Fruit fly (Drosophila melanogaster) whole organism, embryonic: Measurements from ENCODE around the gene RPA1.
A peak's percentile ranks its signal among the peaks of the same experiment; 100 is the strongest.

ENCODE experiments used
- Atf6 ChIP-seq: fragments of 200-800 bp; sonication (Bioruptor generic); IDR thresholded peaks from 2 replicates; pipeline ENCODE4 v1.3.6; 2022; ENCODE audit warnings: missing biosample characterization, missing genetic modification characterization
- B-H1 ChIP-seq: fragments of 200-800 bp; sonication (Bioruptor generic); IDR thresholded peaks from 3 replicates; pipeline ENCODE4 v1.3.6; 2022; ENCODE audit warnings: missing biosample characterization, missing genetic modification characterization
- Bteb2 ChIP-seq: fragments of 200-800 bp; sonication (Bioruptor generic); optimal IDR thresholded peaks from 2 replicates; lab custom pipeline; 2016; ENCODE audit warnings: missing biosample characterization, missing genetic modification characterization
- CG11093 ChIP-seq: fragments of 200-800 bp; sonication (Bioruptor generic); IDR thresholded peaks from 3 replicates; pipeline ENCODE4 v1.3.6; 2022; ENCODE audit warnings: missing biosample characterization, missing genetic modification characterization
- CG11247 ChIP-seq: fragments of 200-800 bp; sonication (Bioruptor generic); IDR thresholded peaks from 2 replicates; pipeline ENCODE4 v1.3.6; 2022; ENCODE audit warnings: missing biosample characterization, missing genetic modification characterization
- CG11723 ChIP-seq: fragments of 200-800 bp; sonication (Bioruptor generic); optimal IDR thresholded peaks from 2 replicates; lab custom pipeline; 2017; ENCODE audit warnings: missing biosample characterization, mild to moderate bottlenecking, missing genetic modification characterization
- CG12155 ChIP-seq: fragments of 200-800 bp; sonication (Bioruptor generic); optimal IDR thresholded peaks from 3 replicates; lab custom pipeline; 2016; ENCODE audit warnings: missing biosample characterization, missing genetic modification characterization
- CG12236 ChIP-seq: fragments of 200-800 bp; sonication (Bioruptor generic); optimal IDR thresholded peaks from 2 replicates; lab custom pipeline; 2016; ENCODE audit warnings: missing biosample characterization, missing genetic modification characterization
- CG13287 ChIP-seq: fragments of 200-800 bp; sonication (Bioruptor generic); IDR thresholded peaks from 2 replicates; pipeline ENCODE4 v1.3.6; 2022; ENCODE audit warnings: missing biosample characterization, missing genetic modification characterization; ENCODE audit not compliant: partially characterized antibody
- CG14860 ChIP-seq: fragments of 200-800 bp; sonication (Bioruptor generic); IDR thresholded peaks from 3 replicates; pipeline ENCODE4 v1.3.6; 2022; ENCODE audit warnings: missing biosample characterization, missing genetic modification characterization; ENCODE audit not compliant: partially characterized antibody
- CG1792 ChIP-seq: fragments of 200-800 bp; sonication (Bioruptor generic); optimal IDR thresholded peaks from 2 replicates; lab custom pipeline; 2016; ENCODE audit warnings: missing biosample characterization, missing genetic modification characterization
- CG18476 ChIP-seq: fragments of 200-800 bp; sonication (Bioruptor generic); optimal IDR thresholded peaks from 2 replicates; lab custom pipeline; 2016; ENCODE audit warnings: missing biosample characterization, mild to moderate bottlenecking, missing genetic modification characterization
- CG2712 ChIP-seq: fragments of 200-800 bp; optimal IDR thresholded peaks from 3 replicates; lab custom pipeline; 2019; ENCODE audit warnings: missing biosample characterization, mild to moderate bottlenecking, missing genetic modification characterization, moderate library complexity
- CG32532 ChIP-seq: fragments of 200-800 bp; sonication (Bioruptor generic); IDR thresholded peaks from 2 replicates; pipeline ENCODE4 v1.3.6; 2022; ENCODE audit warnings: missing biosample characterization, missing genetic modification characterization
- CG3281 ChIP-seq: fragments of 200-800 bp; sonication (Bioruptor generic); optimal IDR thresholded peaks from 3 replicates; lab custom pipeline; 2017; ENCODE audit warnings: missing biosample characterization, mild to moderate bottlenecking, missing genetic modification characterization
- CG3995 ChIP-seq: fragments of 200-800 bp; sonication (Bioruptor generic); optimal IDR thresholded peaks from 3 replicates; lab custom pipeline; 2016; ENCODE audit warnings: missing biosample characterization, missing genetic modification characterization
- CG4854 ChIP-seq: fragments of 200-800 bp; sonication (Bioruptor generic); optimal IDR thresholded peaks from 2 replicates; lab custom pipeline; 2016; ENCODE audit warnings: missing biosample characterization, missing genetic modification characterization, inconsistent platforms
- CG6175 ChIP-seq: fragments of 200-800 bp; sonication (Bioruptor generic); IDR thresholded peaks from 3 replicates; pipeline ENCODE4 v1.3.6; 2022; ENCODE audit warnings: missing biosample characterization, missing genetic modification characterization
- CG6689 ChIP-seq: fragments of 200-800 bp; sonication (Bioruptor generic); IDR thresholded peaks from 2 replicates; pipeline ENCODE4 v1.3.6; 2022; ENCODE audit warnings: missing biosample characterization, missing genetic modification characterization
- CG7963 ChIP-seq: fragments of 200-800 bp; sonication (Bioruptor generic); IDR thresholded peaks from 3 replicates; pipeline ENCODE4 v1.3.6; 2022; ENCODE audit warnings: missing biosample characterization, missing genetic modification characterization; ENCODE audit not compliant: partially characterized antibody
- CG7987 ChIP-seq: fragments of 200-800 bp; sonication (Bioruptor generic); optimal IDR thresholded peaks from 2 replicates; lab custom pipeline; 2018; ENCODE audit warnings: missing biosample characterization, mild to moderate bottlenecking, missing genetic modification characterization, moderate library complexity
- CG9609 ChIP-seq: fragments of 200-800 bp; sonication (Bioruptor generic); optimal IDR thresholded peaks from 3 replicates; lab custom pipeline; 2016; ENCODE audit warnings: missing biosample characterization, missing genetic modification characterization
- CG9797 ChIP-seq: fragments of 200-800 bp; sonication (Bioruptor generic); optimal IDR thresholded peaks from 3 replicates; lab custom pipeline; 2018; ENCODE audit warnings: missing biosample characterization, mild to moderate bottlenecking, missing genetic modification characterization
- Dfd ChIP-seq, 2 experiments: fragments of >200 bp; optimal IDR thresholded peaks; 2 replicates each; lab custom pipeline; 2017; ENCODE audit warnings: missing biosample characterization in 2 of 2, missing genetic modification characterization in 2 of 2
- Dll ChIP-seq: fragments of 200-800 bp; sonication (Bioruptor generic); IDR thresholded peaks from 4 replicates; pipeline ENCODE4 v1.3.6; 2022; ENCODE audit warnings: missing biosample characterization, missing genetic modification characterization; ENCODE audit not compliant: partially characterized antibody
- Gsc ChIP-seq: fragments of 200-800 bp; sonication (Bioruptor generic); IDR thresholded peaks from 2 replicates; pipeline ENCODE4 v1.3.6; 2022; ENCODE audit warnings: missing biosample characterization, missing genetic modification characterization
- HmgZ ChIP-seq: fragments of 200-800 bp; sonication (Bioruptor generic); optimal IDR thresholded peaks from 2 replicates; lab custom pipeline; 2018; ENCODE audit warnings: missing biosample characterization, mild to moderate bottlenecking, missing genetic modification characterization
- Kr ChIP-seq: fragments of 200-800 bp; sonication (Bioruptor generic); optimal IDR thresholded peaks from 2 replicates; lab custom pipeline; 2017; ENCODE audit warnings: missing biosample characterization, mild to moderate bottlenecking, missing genetic modification characterization
- Sox100B ChIP-seq: fragments of 200-800 bp; sonication (Bioruptor generic); optimal IDR thresholded peaks from 3 replicates; lab custom pipeline; 2018; ENCODE audit warnings: missing biosample characterization, mild to moderate bottlenecking, missing genetic modification characterization
- Usf ChIP-seq: fragments of 200-800 bp; sonication (Bioruptor generic); optimal IDR thresholded peaks from 2 replicates; lab custom pipeline; 2017; ENCODE audit warnings: missing genotype, missing biosample characterization, missing genetic modification characterization
- Xrp1 ChIP-seq: fragments of 200-800 bp; sonication (Bioruptor generic); IDR thresholded peaks from 2 replicates; pipeline ENCODE4 v1.3.6; 2022; ENCODE audit warnings: missing biosample characterization, missing genetic modification characterization
- amos ChIP-seq: fragments of 200-800 bp; sonication (Bioruptor generic); IDR thresholded peaks from 2 replicates; pipeline ENCODE4 v1.3.6; 2022; ENCODE audit warnings: missing biosample characterization, missing genetic modification characterization; ENCODE audit not compliant: partially characterized antibody
- bowl ChIP-seq: fragments of 200-800 bp; sonication (Bioruptor generic); IDR thresholded peaks from 2 replicates; pipeline ENCODE4 v1.3.6; 2022; ENCODE audit warnings: missing biosample characterization, missing genetic modification characterization
- bsh ChIP-seq, 2 experiments: fragments of 200-800 bp; sonication (Bioruptor generic); optimal IDR thresholded peaks; 2 replicates each; lab custom pipeline; 2017 to 2018; ENCODE audit warnings: mild to moderate bottlenecking in 2 of 2, missing biosample characterization in 2 of 2, missing genetic modification characterization in 2 of 2, moderate library complexity in 1 of 2
- crp ChIP-seq, 2 experiments: fragments of 200-800 bp; sonication (Bioruptor generic); optimal IDR thresholded peaks; 2 replicates in 1 of 2; 3 replicates in 1 of 2; lab custom pipeline; 2017; ENCODE audit warnings: missing biosample characterization in 2 of 2, missing genetic modification characterization in 2 of 2, mild to moderate bottlenecking in 1 of 2, moderate library complexity in 1 of 2
- en ChIP-seq: fragments of 200-800 bp; sonication (Bioruptor generic); optimal IDR thresholded peaks from 2 replicates; lab custom pipeline; 2016; ENCODE audit warnings: missing biosample characterization, missing genetic modification characterization
- gt ChIP-seq: fragments of 200-800 bp; sonication (Bioruptor generic); IDR thresholded peaks from 2 replicates; pipeline ENCODE4 v1.3.6; 2022; ENCODE audit warnings: missing biosample characterization, missing genetic modification characterization
- her ChIP-seq: fragments of 200-800 bp; sonication (Bioruptor generic); optimal IDR thresholded peaks from 2 replicates; lab custom pipeline; 2016; ENCODE audit warnings: missing biosample characterization, missing genetic modification characterization
- jumu ChIP-seq: fragments of 200-800 bp; sonication (Bioruptor generic); optimal IDR thresholded peaks from 3 replicates; lab custom pipeline; 2016; ENCODE audit warnings: missing biosample characterization, missing genetic modification characterization
- luna ChIP-seq: fragments of 200-800 bp; sonication (Bioruptor generic); optimal IDR thresholded peaks from 2 replicates; lab custom pipeline; 2016; ENCODE audit warnings: missing biosample characterization, missing genetic modification characterization
- mirr ChIP-seq: fragments of 200-800 bp; sonication (Bioruptor generic); optimal IDR thresholded peaks from 3 replicates; lab custom pipeline; 2018; ENCODE audit warnings: missing biosample characterization, mild to moderate bottlenecking, missing genetic modification characterization
- otp ChIP-seq: fragments of 200-800 bp; sonication (Bioruptor generic); IDR thresholded peaks from 3 replicates; pipeline ENCODE4, ENCODE4 v1.3.6; 2022; ENCODE audit warnings: missing biosample characterization, missing genetic modification characterization
- schlank ChIP-seq: fragments of 200-800 bp; sonication (Bioruptor generic); optimal IDR thresholded peaks from 2 replicates; lab custom pipeline; 2018; ENCODE audit warnings: missing biosample characterization, mild to moderate bottlenecking, missing genetic modification characterization
- sens ChIP-seq: fragments of 200-800 bp; sonication (Bioruptor generic); peaks from one replicate; lab custom pipeline; 2016; ENCODE audit warnings: missing biosample characterization, missing genetic modification characterization
- sens-2 ChIP-seq: fragments of 200-800 bp; sonication (Bioruptor generic); IDR thresholded peaks from 2 replicates; pipeline ENCODE4 v1.3.6; 2022; ENCODE audit warnings: missing biosample characterization, missing genetic modification characterization
- sob ChIP-seq: fragments of 200-800 bp; sonication (Bioruptor generic); IDR thresholded peaks from 2 replicates; pipeline ENCODE4 v1.3.6; 2022; ENCODE audit warnings: missing biosample characterization, missing genetic modification characterization
- sqz ChIP-seq: fragments of 200-800 bp; sonication (Bioruptor generic); optimal IDR thresholded peaks from 3 replicates; lab custom pipeline; 2018; ENCODE audit warnings: missing biosample characterization, mild to moderate bottlenecking, missing genetic modification characterization
- sug ChIP-seq: fragments of 200-800 bp; optimal IDR thresholded peaks from 2 replicates; lab custom pipeline; 2019; ENCODE audit warnings: missing biosample characterization, mild to moderate bottlenecking, missing genetic modification characterization, moderate library complexity
- tna ChIP-seq: fragments of 200-800 bp; sonication (Bioruptor generic); IDR thresholded peaks from 2 replicates; pipeline ENCODE4 v1.3.6; 2022; ENCODE audit warnings: missing biosample characterization, missing genetic modification characterization; ENCODE audit not compliant: partially characterized antibody
- twi ChIP-seq: fragments of 200-800 bp; optimal IDR thresholded peaks from 2 replicates; lab custom pipeline; 2019; ENCODE audit warnings: missing biosample characterization, mild to moderate bottlenecking, missing genetic modification characterization, moderate library complexity
- wdn ChIP-seq: fragments of 200-800 bp; sonication (Bioruptor generic); IDR thresholded peaks from 2 replicates; pipeline ENCODE4 v1.3.6; 2022; ENCODE audit warnings: missing biosample characterization, missing genetic modification characterization

RPA1 gene

DNA sequence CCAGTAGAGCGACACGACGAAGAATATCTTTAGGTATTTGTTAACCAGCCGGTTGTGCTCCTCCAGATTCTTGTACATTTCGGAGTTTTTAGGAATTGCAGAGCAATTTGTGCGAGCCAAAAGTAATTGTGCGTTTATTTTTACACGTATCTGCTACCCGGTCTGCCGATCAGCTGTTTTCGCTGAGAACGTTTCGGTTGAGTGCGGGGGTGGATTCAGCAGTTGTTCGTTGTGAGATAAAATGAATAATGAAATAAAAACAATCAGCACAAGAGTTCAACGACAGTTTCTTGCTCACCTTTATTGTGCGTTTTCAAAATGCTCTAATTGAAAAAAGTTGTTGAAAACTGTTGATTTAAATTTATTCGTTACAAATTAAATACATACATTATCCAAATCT, 39.6 kb upstream of the RPA1 start, which contains the start of gene nac (continued):
- TF ChIP-seq tna (GFP tag; lab: Robert Waterston, UW) (no peak), Dfd (GFP tag; optimal IDR thresholded peaks at IDR 0.05; lab: Kevin White, UChicago) (no peak), Bteb2 (no peak), CG6175 (no peak), CG1792 (no peak), CG3995 (GFP tag; lab: Kevin White, UChicago) (no peak), mirr (GFP tag; lab: Kevin White, UChicago) (no peak), CG11723 (no peak), otp (GFP tag; lab: Robert Waterston, UW) (no peak), CG18476 (GFP tag; lab: Kevin White, UChicago) (peak; percentile 100), Sox100B (no peak), twi (no peak), Usf (GFP tag; lab: Kevin White, UChicago) (no peak), Dll (GFP tag; lab: Robert Waterston, UW) (0 out of 4 replicates have a peak, but pooled peaks have one; percentile 42), luna (no peak), B-H1 (GFP tag; lab: Robert Waterston, UW) (no peak), Xrp1 (GFP tag; lab: Robert Waterston, UW) (peak; percentile 24; the same call in 1 of the 2 replicates), CG11093 (GFP tag; lab: Robert Waterston, UW) (no peak), en (GFP tag; lab: Kevin White, UChicago) (no peak), sens (GFP tag; lab: Kevin White, UChicago) (no peak), sens-2 (GFP tag; lab: Robert Waterston, UW) (no peak), CG9797 (GFP tag; lab: Kevin White, UChicago) (no peak), CG32532 (GFP tag; lab: Robert Waterston, UW) (peak; percentile 33; the same call in 1 of the 2 replicates), CG7963 (GFP tag; lab: Robert Waterston, UW) (no peak), schlank (no peak), HmgZ (tag; lab: Kevin White, UChicago) (peak; percentile 41), CG11247 (GFP tag; lab: Robert Waterston, UW) (peak; percentile 38; the same call in 1 of the 2 replicates), sqz (GFP tag; lab: Kevin White, UChicago) (no peak), CG9609 (GFP tag; lab: Kevin White, UChicago) (no peak), Atf6 (GFP tag; lab: Robert Waterston, UW) (0 out of 2 replicates have a peak, but pooled peaks have one; percentile 46), gt (GFP tag; lab: Robert Waterston, UW) (no peak), CG13287 (GFP tag; lab: Robert Waterston, UW) (peak; percentile 35), CG12155 (GFP tag; lab: Kevin White, UChicago) (no peak), sug (tag; lab: Kevin White, UChicago) (peak; percentile 9), Gsc (GFP tag; lab: Robert Waterston, UW) (no peak), wdn (GFP tag; lab: Robert Waterston, UW) (no peak), Kr (GFP tag; lab: Kevin White, UChicago) (no peak), CG6689 (no peak), sob (GFP tag; lab: Robert Waterston, UW) (0 out of 2 replicates have a peak, but pooled peaks have one; percentile 14), CG7987 (GFP tag; lab: Kevin White, UChicago) (peak; percentile 12), amos (GFP tag; lab: Robert Waterston, UW) (no peak; the same call in 1 of the 2 replicates), crp (GFP tag; optimal IDR thresholded peaks at IDR 0.05; lab: Kevin White, UChicago) (peak; percentile 65 to 90), jumu (GFP tag; lab: Kevin White, UChicago) (no peak), CG4854 (GFP tag; lab: Kevin White, UChicago) (no peak), CG14860 (GFP tag; lab: Robert Waterston, UW) (no peak), CG12236 (GFP tag; lab: Kevin White, UChicago) (no peak), bsh (GFP tag; optimal IDR thresholded peaks at IDR 0.05; lab: Kevin White, UChicago) (no peak), her (GFP tag; lab: Kevin White, UChicago) (no peak), bowl (no peak), CG3281 (peak; percentile 8), CG2712 (tag; lab: Kevin White, UChicago) (peak; percentile 7)
